Worm (Caenorhabditis elegans): ENCODE results near the gene frl-1.

ce11 chrIII:2197706-2198105 lies 73.8 kb downstream of the frl-1 start, which contains the start of gene C39B5.6:
- TF ChIP-seq blmp-1 (tag; optimal IDR thresholded peaks at IDR 0.05) (no peak), ztf-11 (tag; optimal IDR thresholded peaks at IDR 0.05) (no peak), lsy-2 (tag; optimal IDR thresholded peaks at IDR 0.05) (no peak), unc-39 (tag; optimal IDR thresholded peaks at IDR 0.05) (no peak), elt-1 (tag; optimal IDR thresholded peaks at IDR 0.05; ENCODE audit: borderline replicate concordance, insufficient read depth) (no peak), lin-13 (tag; optimal IDR thresholded peaks at IDR 0.05) (no peak), nhr-76 (tag; optimal IDR thresholded peaks at IDR 0.05) (no peak), M03D4.4 (tag; optimal IDR thresholded peaks at IDR 0.05) (no peak), flh-1 (GFP tag; optimal IDR thresholded peaks at IDR 0.05) (no peak), tbx-8 (GFP tag; optimal IDR thresholded peaks at IDR 0.05) (no peak)

All from whole organism, mixed stage, embryonic.